Fruit fly (Drosophila melanogaster): ENCODE measurements around the gene eIF5B.

eIF5B gene

DNA sequence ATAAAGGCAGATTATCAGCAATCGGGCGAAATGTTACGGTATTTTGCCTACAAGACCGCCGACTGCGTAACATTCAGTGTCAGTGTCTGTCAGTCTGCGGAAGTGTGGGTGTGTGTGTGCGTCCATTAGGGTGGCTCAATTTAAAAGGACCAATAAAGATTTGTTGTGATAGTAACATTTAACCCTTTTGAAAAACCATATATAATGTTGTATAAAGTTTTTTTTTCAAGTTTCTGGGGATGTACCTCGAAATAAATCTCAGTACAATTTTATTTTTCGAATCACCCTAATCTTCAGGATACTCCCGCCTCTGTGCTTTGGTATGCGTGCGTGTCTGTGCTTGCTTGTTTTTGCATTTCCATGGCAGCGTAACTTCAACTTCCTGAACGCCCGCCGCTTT is 12.0 kb upstream of the eIF5B start (continued):
- TF ChIP-seq BtbVII (GFP tag; optimal IDR thresholded peaks at IDR 0.05) (peak; percentile 85), CG14050 (GFP tag; IDR thresholded peaks at IDR 0.05) (peak; percentile 57; the same call in 2 of the 3 replicates), ab (GFP tag; optimal IDR thresholded peaks at IDR 0.05) (no peak), CG31365 (tag; optimal IDR thresholded peaks at IDR 0.05) (peak; percentile 65), prd (optimal IDR thresholded peaks at IDR 0.05) (no peak), prd (GFP tag; IDR thresholded peaks at IDR 0.05) (peak; percentile 44; the same call in 1 of the 3 replicates), btn (GFP tag; optimal IDR thresholded peaks at IDR 0.05) (no peak), NfI (GFP tag; optimal IDR thresholded peaks at IDR 0.05) (peak; percentile 73), Hr3 (GFP tag; optimal IDR thresholded peaks at IDR 0.05) (peak; percentile 2), ATbp (GFP tag; optimal IDR thresholded peaks at IDR 0.05) (peak; percentile 70), cas (GFP tag; IDR thresholded peaks at IDR 0.05) (0 out of 2 replicates have a peak, but pooled peaks have one; percentile 44), CG9797 (GFP tag; optimal IDR thresholded peaks at IDR 0.05) (no peak), pum (GFP tag; optimal IDR thresholded peaks at IDR 0.05) (no peak), chn (GFP tag; optimal IDR thresholded peaks at IDR 0.05) (peak; percentile 26), h (optimal IDR thresholded peaks at IDR 0.05) (no peak), Lim3 (GFP tag; IDR thresholded peaks at IDR 0.05) (no peak), CG13424 (tag; optimal IDR thresholded peaks at IDR 0.05) (peak; percentile 82), dmrt11E (tag; optimal IDR thresholded peaks at IDR 0.05) (peak; percentile 18), lab (GFP tag; optimal IDR thresholded peaks at IDR 0.05) (peak; percentile 96), CG4282 (GFP tag; optimal IDR thresholded peaks at IDR 0.05) (no peak), gsb-n (tag; optimal IDR thresholded peaks at IDR 0.05) (peak; percentile 12), CG8359 (GFP tag; optimal IDR thresholded peaks at IDR 0.05; ENCODE audit: borderline replicate concordance) (peak; percentile 11), luna (GFP tag; optimal IDR thresholded peaks at IDR 0.05) (peak; percentile 27), her (GFP tag; optimal IDR thresholded peaks at IDR 0.05) (peak; percentile 72), B-H1 (GFP tag; IDR thresholded peaks at IDR 0.05) (peak; percentile 67), grau (tag; optimal IDR thresholded peaks at IDR 0.05) (peak; percentile 76), C15 (GFP tag; IDR thresholded peaks at IDR 0.05) (no peak), cwo (GFP tag; optimal IDR thresholded peaks at IDR 0.05) (peak; percentile 85), CG7839 (tag; optimal IDR thresholded peaks at IDR 0.05) (peak; percentile 79), Sry-β (GFP tag; optimal IDR thresholded peaks at IDR 0.05) (no peak), lmd (GFP tag; IDR thresholded peaks at IDR 0.05) (peak; percentile 71), danr (GFP tag; IDR thresholded peaks at IDR 0.05) (0 out of 2 replicates have a peak, but pooled peaks have one; percentile 25), Drgx (GFP tag; IDR thresholded peaks at IDR 0.05) (no peak; the same call in 1 of the 2 replicates), CG2199 (GFP tag; IDR thresholded peaks at IDR 0.05) (no peak), CG7357 (GFP tag; IDR thresholded peaks at IDR 0.05) (0 out of 3 replicates have a peak, but pooled peaks have one; percentile 26), otp (GFP tag; IDR thresholded peaks at IDR 0.05) (peak; percentile 69; the same call in 2 of the 3 replicates), CG4617 (GFP tag; optimal IDR thresholded peaks at IDR 0.05; ENCODE audit: borderline replicate concordance) (no peak), Awh (GFP tag; IDR thresholded peaks at IDR 0.05) (0 out of 2 replicates have a peak, but pooled peaks have one; percentile 47), twi (tag; optimal IDR thresholded peaks at IDR 0.05) (no peak), sqz (GFP tag; optimal IDR thresholded peaks at IDR 0.05) (no peak), crp (GFP tag; optimal IDR thresholded peaks at IDR 0.05) (no peak), Gsc (GFP tag; IDR thresholded peaks at IDR 0.05) (no peak), cato (GFP tag; optimal IDR thresholded peaks at IDR 0.05; ENCODE audit: borderline replicate concordance) (no peak), HLH54F (GFP tag; optimal IDR thresholded peaks at IDR 0.05) (peak; percentile 43), Hey (tag; optimal IDR thresholded peaks at IDR 0.05) (peak; percentile 48), Asciz (GFP tag; optimal IDR thresholded peaks at IDR 0.05) (peak; percentile 54), zf30C (GFP tag; optimal IDR thresholded peaks at IDR 0.05) (no peak), Antp (GFP tag; optimal IDR thresholded peaks at IDR 0.05) (peak; percentile 58), kah (GFP tag; optimal IDR thresholded peaks at IDR 0.05) (peak; percentile 7), CG7271 (tag; optimal IDR thresholded peaks at IDR 0.05) (peak; percentile 51), sima (GFP tag; optimal IDR thresholded peaks at IDR 0.05) (no peak)
